Fruit fly (Drosophila melanogaster): ENCODE results near the gene CG13829.

DNA sequence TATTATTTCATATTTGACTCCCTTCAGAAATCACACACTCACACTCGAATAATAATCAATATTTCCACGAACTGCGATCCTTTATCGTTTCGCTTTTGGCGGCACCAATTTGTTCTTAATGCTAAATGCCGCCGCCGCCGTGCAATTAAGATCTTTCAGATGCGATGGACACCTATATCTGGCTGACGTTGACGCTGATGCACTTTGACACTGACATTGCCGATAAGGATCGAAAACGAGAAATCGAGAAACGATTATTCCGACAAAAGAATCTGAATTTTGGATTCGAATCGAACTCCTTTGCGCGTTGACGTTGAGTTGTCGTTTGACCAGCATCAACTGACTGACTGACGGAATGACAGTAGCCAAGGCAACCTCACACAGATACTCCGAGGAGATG lies 31.8 kb upstream of the CG13829 start:
- no peak for TF ChIP-seq CG8478 (optimal IDR thresholded peaks at IDR 0.05)
- TF ChIP-seq CTCF (optimal IDR thresholded peaks at IDR 0.05) = no peak
